Worm (Caenorhabditis elegans): ENCODE measurements around the gene acbp-4.

The acbp-4 gene

DNA sequence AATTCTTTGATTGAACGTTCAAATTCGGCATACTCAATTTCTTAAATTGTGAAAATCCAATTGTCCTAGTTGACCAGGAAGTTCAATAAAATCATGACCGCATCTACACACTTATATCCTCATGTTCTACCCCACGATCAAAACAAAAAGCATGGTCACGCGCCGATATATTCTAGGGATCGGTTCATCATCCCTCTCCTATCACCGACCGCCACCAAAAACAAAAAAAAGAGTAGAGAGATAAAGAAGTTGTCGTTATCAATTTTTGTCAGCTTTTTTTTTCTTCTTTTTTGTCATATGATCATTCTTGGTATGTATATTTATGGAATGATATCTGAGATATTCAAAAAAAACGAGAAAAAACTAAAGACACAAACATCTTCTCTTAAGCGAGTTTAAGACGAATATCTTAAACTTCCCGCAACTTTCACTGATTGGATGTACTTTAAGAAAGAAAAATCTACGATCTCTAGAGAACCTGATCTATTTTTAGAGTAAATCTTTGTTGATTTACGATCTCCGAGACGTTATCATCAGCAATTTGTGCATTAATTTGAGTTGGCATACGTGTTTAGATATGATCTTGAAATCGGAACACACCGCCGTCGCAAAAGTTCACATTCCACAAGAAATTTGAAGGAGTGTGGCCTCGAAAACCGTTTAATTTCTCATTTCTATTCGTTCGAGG is 3.8 kb downstream of the acbp-4 start:
- TF ChIP-seq ceh-13 (GFP tag; optimal IDR thresholded peaks at IDR 0.05), result no peak
- no peak for TF ChIP-seq ceh-36 (tag; optimal IDR thresholded peaks at IDR 0.05)
- TF ChIP-seq flt-1 (GFP tag; IDR thresholded peaks at IDR 0.05), result no peak
- no peak for TF ChIP-seq ama-1 (optimal IDR thresholded peaks at IDR 0.05)
- TF ChIP-seq sea-1 (GFP tag; conservative IDR thresholded peaks at IDR 0.05), result no peak
- no peak for TF ChIP-seq scrt-1 (GFP tag; IDR thresholded peaks at IDR 0.05)
- TF ChIP-seq ets-7 (tag; optimal IDR thresholded peaks at IDR 0.05), result no peak
- no peak for TF ChIP-seq F13C5.2 (tag; optimal IDR thresholded peaks at IDR 0.05)
- no peak for TF ChIP-seq B0310.2 (tag; optimal IDR thresholded peaks at IDR 0.05)
- no peak for TF ChIP-seq tra-4 (tag; optimal IDR thresholded peaks at IDR 0.05)

DNA sequence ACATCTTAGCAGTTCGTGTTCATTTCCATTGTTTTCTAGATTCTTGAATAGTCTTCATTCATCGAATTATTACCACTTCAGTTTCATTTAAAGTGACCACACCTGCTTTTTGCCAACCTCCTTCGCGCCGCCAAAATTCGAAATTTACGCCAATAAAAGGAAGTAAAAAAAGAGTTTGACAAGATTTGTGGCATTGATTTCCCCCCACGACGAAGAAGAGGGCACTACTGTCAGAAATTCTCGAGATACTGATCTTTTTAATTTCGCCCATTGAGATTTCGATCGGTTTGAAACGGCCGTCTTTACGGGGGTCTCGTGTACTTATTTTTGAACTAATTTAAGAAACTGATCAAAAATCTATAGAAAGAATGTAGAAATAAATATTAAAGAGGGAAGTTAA is 7.2 kb downstream of the acbp-4 start:
- TF ChIP-seq tra-4 (tag; optimal IDR thresholded peaks at IDR 0.05) (no peak), pes-1 (GFP tag; IDR thresholded peaks at IDR 0.05) (no peak), tbx-37 (GFP tag; conservative IDR thresholded peaks at IDR 0.05) (no peak), tbx-11 (GFP tag; IDR thresholded peaks at IDR 0.05) (no peak), hmg-4 (GFP tag; optimal IDR thresholded peaks at IDR 0.05) (no peak), sea-1 (GFP tag; conservative IDR thresholded peaks at IDR 0.05) (no peak), aly-1 (tag; optimal IDR thresholded peaks at IDR 0.05) (no peak), hmbx-1 (tag; optimal IDR thresholded peaks at IDR 0.05) (no peak)

DNA sequence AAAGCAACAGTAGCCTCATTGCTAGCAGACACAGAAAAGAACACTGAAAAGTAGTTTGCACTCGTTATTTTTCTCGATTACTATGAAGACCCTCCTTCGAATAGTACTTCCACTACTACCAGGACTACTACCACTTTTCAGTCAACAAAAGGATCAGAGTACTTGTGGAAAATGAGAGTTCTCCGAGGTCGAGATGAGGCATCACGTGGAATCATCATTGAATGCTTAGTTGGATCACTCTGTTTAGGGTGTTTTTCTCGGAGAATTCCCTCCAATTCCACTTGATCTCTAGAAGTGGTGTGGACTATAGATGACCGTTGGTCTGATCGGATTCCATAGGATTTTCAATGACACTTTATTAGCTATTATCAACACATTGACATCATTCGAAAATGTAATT is 8.1 kb downstream of the acbp-4 start:
- no peak for TF ChIP-seq ceh-13 (GFP tag; optimal IDR thresholded peaks at IDR 0.05)
- no peak for TF ChIP-seq tbx-37 (GFP tag; conservative IDR thresholded peaks at IDR 0.05)
- TF ChIP-seq tbx-11 (GFP tag; IDR thresholded peaks at IDR 0.05), result no peak
- no peak for TF ChIP-seq ets-7 (tag; optimal IDR thresholded peaks at IDR 0.05)
- no peak for TF ChIP-seq ama-1 (optimal IDR thresholded peaks at IDR 0.05)
- no peak for TF ChIP-seq scrt-1 (GFP tag; IDR thresholded peaks at IDR 0.05)
- no peak for TF ChIP-seq ceh-36 (tag; optimal IDR thresholded peaks at IDR 0.05)
- no peak for TF ChIP-seq B0310.2 (tag; optimal IDR thresholded peaks at IDR 0.05)
- TF ChIP-seq aly-1 (tag; optimal IDR thresholded peaks at IDR 0.05), result no peak
- no peak for TF ChIP-seq F13C5.2 (tag; optimal IDR thresholded peaks at IDR 0.05)
- no peak for TF ChIP-seq flt-1 (GFP tag; IDR thresholded peaks at IDR 0.05)
- no peak for TF ChIP-seq pes-1 (GFP tag; IDR thresholded peaks at IDR 0.05)
- TF ChIP-seq hmbx-1 (tag; optimal IDR thresholded peaks at IDR 0.05), result no peak
- no peak for TF ChIP-seq tra-4 (tag; optimal IDR thresholded peaks at IDR 0.05)
- no peak for TF ChIP-seq sea-1 (GFP tag; conservative IDR thresholded peaks at IDR 0.05)
- TF ChIP-seq hnd-1 (tag; optimal IDR thresholded peaks at IDR 0.05), result no peak
- TF ChIP-seq hmg-4 (GFP tag; optimal IDR thresholded peaks at IDR 0.05), result no peak

DNA sequence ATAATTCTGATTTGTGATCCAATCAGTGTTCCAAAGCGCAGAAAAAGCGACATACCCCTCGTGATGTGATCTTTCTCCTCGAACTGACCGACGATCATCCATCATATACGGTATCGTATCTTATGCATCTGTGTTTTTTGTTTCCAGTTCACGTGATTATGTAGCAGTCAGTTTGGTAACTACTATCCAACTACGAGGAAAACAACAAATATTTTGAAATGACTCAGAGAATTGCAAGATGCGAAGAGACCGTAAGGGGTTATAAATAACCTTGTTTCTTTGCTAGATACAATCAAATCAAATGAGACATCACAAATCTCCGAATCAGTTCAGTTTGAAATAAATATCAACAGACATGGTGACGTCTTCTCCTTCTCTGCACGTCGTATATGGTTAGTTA is 8.7 kb downstream of the acbp-4 start:
- no peak for TF ChIP-seq ets-7 (tag; optimal IDR thresholded peaks at IDR 0.05)
- no peak for TF ChIP-seq F13C5.2 (tag; optimal IDR thresholded peaks at IDR 0.05)
- no peak for TF ChIP-seq ceh-13 (GFP tag; optimal IDR thresholded peaks at IDR 0.05)
- TF ChIP-seq hmg-4 (GFP tag; optimal IDR thresholded peaks at IDR 0.05), result no peak

DNA sequence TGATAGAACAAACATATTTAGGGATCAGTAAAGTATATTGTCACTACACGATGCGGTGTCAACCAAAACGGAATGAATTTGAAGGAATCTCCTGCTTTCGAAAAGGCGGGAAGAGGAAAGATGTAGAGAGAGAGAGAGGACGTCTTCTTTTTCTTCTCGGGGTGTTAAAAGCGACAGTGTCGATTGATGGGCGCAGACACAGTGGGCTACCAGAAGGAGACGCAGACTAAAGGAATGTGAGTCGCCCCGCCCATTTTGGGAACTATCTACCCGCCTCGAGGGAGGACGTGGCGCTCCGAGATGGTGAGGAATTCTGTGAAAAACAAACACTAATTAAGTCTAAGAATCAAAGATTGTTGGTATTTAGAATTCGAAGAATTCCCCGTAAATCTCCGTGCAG is 9.4 kb downstream of the acbp-4 start, which contains the start of the genes B0361.14 and B0361.9:
Gene B0361.14 (minus strand): TSS at position 66 of the 400 bp plus-strand sequence.
Gene B0361.9 (minus strand): TSS at position 166 of the 400 bp plus-strand sequence.
- TF ChIP-seq flt-1 (GFP tag; IDR thresholded peaks at IDR 0.05), result no peak
- no peak for TF ChIP-seq ceh-13 (GFP tag; optimal IDR thresholded peaks at IDR 0.05)
- TF ChIP-seq hmbx-1 (tag; optimal IDR thresholded peaks at IDR 0.05), result no peak
- no peak for TF ChIP-seq tbx-37 (GFP tag; conservative IDR thresholded peaks at IDR 0.05)
- no peak for TF ChIP-seq F13C5.2 (tag; optimal IDR thresholded peaks at IDR 0.05)
- TF ChIP-seq ama-1 (optimal IDR thresholded peaks at IDR 0.05), result no peak
- no peak for TF ChIP-seq B0310.2 (tag; optimal IDR thresholded peaks at IDR 0.05)
- no peak for TF ChIP-seq ceh-36 (tag; optimal IDR thresholded peaks at IDR 0.05)
- TF ChIP-seq sea-1 (GFP tag; conservative IDR thresholded peaks at IDR 0.05), result no peak
- no peak for TF ChIP-seq hmg-4 (GFP tag; optimal IDR thresholded peaks at IDR 0.05)
- TF ChIP-seq aly-1 (tag; optimal IDR thresholded peaks at IDR 0.05), result no peak
- TF ChIP-seq scrt-1 (GFP tag; IDR thresholded peaks at IDR 0.05), result no peak
- TF ChIP-seq pes-1 (GFP tag; IDR thresholded peaks at IDR 0.05), result no peak
- TF ChIP-seq tbx-11 (GFP tag; IDR thresholded peaks at IDR 0.05), result no peak
- TF ChIP-seq hnd-1 (tag; optimal IDR thresholded peaks at IDR 0.05), result no peak
- TF ChIP-seq tra-4 (tag; optimal IDR thresholded peaks at IDR 0.05), result no peak
- no peak for TF ChIP-seq ets-7 (tag; optimal IDR thresholded peaks at IDR 0.05)

DNA sequence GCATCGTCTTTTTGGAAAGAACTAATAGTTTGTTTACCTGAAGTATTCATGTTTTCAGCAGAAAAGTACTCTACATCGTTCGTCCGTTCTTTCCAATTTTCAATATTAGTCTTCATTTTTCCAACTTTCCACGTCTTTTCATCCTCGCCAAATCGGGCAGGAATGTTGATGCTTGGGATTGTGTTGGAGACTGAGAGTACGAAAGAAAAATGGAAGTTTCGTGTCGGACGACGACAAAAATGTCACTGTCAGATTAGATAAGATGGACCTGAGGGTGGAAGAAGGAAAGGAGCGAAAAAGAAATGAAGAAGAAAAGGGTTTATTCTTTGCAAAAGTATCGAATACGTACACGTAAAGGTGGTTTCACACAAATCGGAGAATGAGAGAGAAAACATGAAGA is 10.9 kb downstream of the acbp-4 start:
- TF ChIP-seq tbx-11 (GFP tag; IDR thresholded peaks at IDR 0.05), result no peak
- no peak for TF ChIP-seq tbx-37 (GFP tag; conservative IDR thresholded peaks at IDR 0.05)
- no peak for TF ChIP-seq aly-1 (tag; optimal IDR thresholded peaks at IDR 0.05)
- no peak for TF ChIP-seq pes-1 (GFP tag; IDR thresholded peaks at IDR 0.05)
- no peak for TF ChIP-seq tra-4 (tag; optimal IDR thresholded peaks at IDR 0.05)
- no peak for TF ChIP-seq flt-1 (GFP tag; IDR thresholded peaks at IDR 0.05)
- TF ChIP-seq hmg-4 (GFP tag; optimal IDR thresholded peaks at IDR 0.05), result no peak
- TF ChIP-seq ceh-36 (tag; optimal IDR thresholded peaks at IDR 0.05), result no peak
- TF ChIP-seq ama-1 (optimal IDR thresholded peaks at IDR 0.05), result no peak
- no peak for TF ChIP-seq sea-1 (GFP tag; conservative IDR thresholded peaks at IDR 0.05)
- TF ChIP-seq F13C5.2 (tag; optimal IDR thresholded peaks at IDR 0.05), result no peak
- no peak for TF ChIP-seq hnd-1 (tag; optimal IDR thresholded peaks at IDR 0.05)
- no peak for TF ChIP-seq B0310.2 (tag; optimal IDR thresholded peaks at IDR 0.05)
- TF ChIP-seq ets-7 (tag; optimal IDR thresholded peaks at IDR 0.05), result no peak
- TF ChIP-seq ceh-13 (GFP tag; optimal IDR thresholded peaks at IDR 0.05), result no peak
- TF ChIP-seq scrt-1 (GFP tag; IDR thresholded peaks at IDR 0.05), result no peak
- no peak for TF ChIP-seq hmbx-1 (tag; optimal IDR thresholded peaks at IDR 0.05)

DNA sequence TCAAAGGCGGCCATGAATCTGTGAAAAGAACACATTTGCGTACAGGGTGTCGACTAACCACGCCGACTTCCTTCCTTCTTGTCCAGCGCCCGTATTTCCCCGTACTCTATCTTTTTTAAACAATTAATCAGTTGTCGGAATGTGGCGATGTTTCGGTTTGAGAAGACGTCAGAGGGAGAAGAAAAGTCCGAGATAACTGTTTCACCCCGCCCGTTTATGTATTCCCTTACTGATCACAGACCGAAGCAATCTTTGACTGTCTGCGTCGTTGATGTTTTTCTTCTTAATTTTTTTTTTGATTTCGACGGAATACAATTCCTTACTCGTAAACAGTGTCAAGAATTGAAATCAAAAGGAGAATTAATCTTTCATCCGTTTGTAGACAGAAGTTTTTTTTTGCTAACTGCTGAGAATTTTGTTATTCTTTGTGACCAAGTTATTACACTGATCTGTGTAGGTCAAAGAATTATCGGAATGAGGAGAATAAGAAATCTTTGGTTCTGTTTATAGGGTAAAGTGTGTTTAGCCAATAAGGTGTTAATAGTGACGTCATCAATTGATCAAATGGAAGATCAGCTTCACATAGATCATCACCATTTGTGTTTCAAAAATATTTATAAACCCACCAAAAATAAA is 11.7 kb downstream of the acbp-4 start:
- TF ChIP-seq hnd-1 (tag; optimal IDR thresholded peaks at IDR 0.05), result no peak
- no peak for TF ChIP-seq F13C5.2 (tag; optimal IDR thresholded peaks at IDR 0.05)
- TF ChIP-seq scrt-1 (GFP tag; IDR thresholded peaks at IDR 0.05), result no peak
- no peak for TF ChIP-seq aly-1 (tag; optimal IDR thresholded peaks at IDR 0.05)
- no peak for TF ChIP-seq ceh-13 (GFP tag; optimal IDR thresholded peaks at IDR 0.05)
- no peak for TF ChIP-seq tbx-11 (GFP tag; IDR thresholded peaks at IDR 0.05)
- TF ChIP-seq pes-1 (GFP tag; IDR thresholded peaks at IDR 0.05), result no peak
- TF ChIP-seq sea-1 (GFP tag; conservative IDR thresholded peaks at IDR 0.05), result no peak
- no peak for TF ChIP-seq tbx-37 (GFP tag; conservative IDR thresholded peaks at IDR 0.05)
- TF ChIP-seq ama-1 (optimal IDR thresholded peaks at IDR 0.05), result no peak
- no peak for TF ChIP-seq flt-1 (GFP tag; IDR thresholded peaks at IDR 0.05)
- no peak for TF ChIP-seq hmbx-1 (tag; optimal IDR thresholded peaks at IDR 0.05)

Measured in whole organism, early embryonic.